Worm (Caenorhabditis elegans) whole organism, early embryonic: ENCODE measurements around the gene his-37.

ENCODE experiments used
- B0310.2 ChIP-seq: sonication (generic microtip); optimal IDR thresholded peaks from 2 replicates; lab custom pipeline; 2016; ENCODE audit warnings: mild to moderate bottlenecking, missing genetic modification characterization, missing compliant biosample characterization
- F13C5.2 ChIP-seq: sonication (generic microtip); optimal IDR thresholded peaks from 2 replicates; lab custom pipeline; 2017; ENCODE audit warnings: mild to moderate bottlenecking, missing genetic modification characterization, inconsistent platforms, missing compliant biosample characterization
- aly-1 ChIP-seq: sonication (generic microtip); optimal IDR thresholded peaks from 2 replicates; lab custom pipeline; 2016; ENCODE audit warnings: missing genetic modification characterization, missing compliant biosample characterization
- ama-1 ChIP-seq: fragments of 150-350 bp; optimal IDR thresholded peaks from 2 replicates; lab custom pipeline; 2014
- ceh-13 ChIP-seq: fragments of 200-800 bp; sonication (Bioruptor generic); optimal IDR thresholded peaks from 2 replicates; lab custom pipeline; 2018; ENCODE audit warnings: mild to moderate bottlenecking, missing genetic modification characterization, missing compliant biosample characterization
- ceh-36 ChIP-seq: sonication (generic microtip); optimal IDR thresholded peaks from 2 replicates; lab custom pipeline; 2016; ENCODE audit warnings: missing genetic modification characterization, inconsistent platforms, missing compliant biosample characterization
- ets-7 ChIP-seq: sonication (generic microtip); optimal IDR thresholded peaks from 2 replicates; lab custom pipeline; 2016; ENCODE audit warnings: missing genotype, missing genetic modification characterization, missing compliant biosample characterization
- flt-1 ChIP-seq: fragments of 200-800 bp; sonication (Bioruptor generic); IDR thresholded peaks from 2 replicates; pipeline ENCODE4 v1.3.6; 2022; ENCODE audit warnings: missing genetic modification characterization, missing compliant biosample characterization
- hmbx-1 ChIP-seq: sonication (generic microtip); optimal IDR thresholded peaks from 2 replicates; lab custom pipeline; 2016; ENCODE audit warnings: mild to moderate bottlenecking, missing genetic modification characterization, missing compliant biosample characterization
- hmg-4 ChIP-seq: fragments of 200-800 bp; sonication (Bioruptor generic); optimal IDR thresholded peaks from 2 replicates; lab custom pipeline; 2018; ENCODE audit warnings: mild to moderate bottlenecking, missing genetic modification characterization, missing compliant biosample characterization
- hnd-1 ChIP-seq: sonication (generic microtip); optimal IDR thresholded peaks from 2 replicates; lab custom pipeline; 2016; ENCODE audit warnings: missing genetic modification characterization, missing compliant biosample characterization
- pes-1 ChIP-seq: fragments of 200-800 bp; sonication (Bioruptor generic); IDR thresholded peaks from 2 replicates; pipeline ENCODE4 v1.3.6; 2022; ENCODE audit warnings: missing genetic modification reagents, missing genetic modification characterization, missing compliant biosample characterization
- scrt-1 ChIP-seq: fragments of 200-800 bp; sonication (Bioruptor generic); IDR thresholded peaks from 2 replicates; pipeline ENCODE4 v1.3.6; 2022; ENCODE audit warnings: missing genetic modification characterization, missing compliant biosample characterization
- sea-1 ChIP-seq: fragments of 200-800 bp; sonication (Bioruptor generic); conservative IDR thresholded peaks from 2 replicates; pipeline ENCODE4 v1.3.6; 2022; ENCODE audit warnings: missing genetic modification characterization, missing compliant biosample characterization
- tbx-11 ChIP-seq: fragments of 200-800 bp; sonication (Bioruptor generic); IDR thresholded peaks from 2 replicates; pipeline ENCODE4 v1.3.6; 2022; ENCODE audit warnings: missing genetic modification characterization, missing compliant biosample characterization
- tbx-37 ChIP-seq: fragments of 200-800 bp; sonication (Bioruptor generic); conservative IDR thresholded peaks from 2 replicates; pipeline ENCODE4 v1.3.6; 2022; ENCODE audit warnings: missing genetic modification reagents, missing genetic modification characterization, missing compliant biosample characterization
- tra-4 ChIP-seq: sonication (generic microtip); optimal IDR thresholded peaks from 2 replicates; lab custom pipeline; 2017; ENCODE audit warnings: missing genetic modification characterization, missing compliant biosample characterization

Gene his-37

DNA sequence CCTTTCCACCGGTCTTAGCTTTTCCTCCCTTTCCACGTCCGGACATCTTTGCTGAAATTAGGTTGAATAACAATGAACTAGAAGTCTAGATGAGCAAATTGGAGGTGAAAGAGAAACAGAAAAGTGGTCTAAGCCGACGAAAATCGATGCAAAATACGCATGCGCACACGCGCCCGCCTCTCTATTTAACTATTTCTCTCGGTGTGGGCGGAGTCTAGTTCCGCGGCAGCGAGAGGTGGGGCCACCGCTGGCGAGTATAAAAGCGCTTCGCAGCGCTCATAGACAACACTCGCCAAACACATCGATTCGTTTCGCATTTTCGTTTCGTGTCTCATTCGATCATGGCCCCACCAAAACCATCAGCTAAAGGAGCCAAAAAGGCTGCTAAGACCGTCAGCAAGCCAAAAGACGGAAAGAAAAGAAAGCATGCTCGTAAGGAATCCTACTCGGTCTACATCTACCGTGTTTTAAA, 1.6 kb upstream of the his-37 start, which contains the start of the genes his-35 and his-41:
Gene his-35 (minus strand): TSS at position 51 of the 472 bp plus-strand sequence.
Gene his-41 (plus strand): TSS at position 299 of the 472 bp plus-strand sequence.
- TF ChIP-seq pes-1 (GFP tag; lab: Robert Waterston, UW): no peak

DNA sequence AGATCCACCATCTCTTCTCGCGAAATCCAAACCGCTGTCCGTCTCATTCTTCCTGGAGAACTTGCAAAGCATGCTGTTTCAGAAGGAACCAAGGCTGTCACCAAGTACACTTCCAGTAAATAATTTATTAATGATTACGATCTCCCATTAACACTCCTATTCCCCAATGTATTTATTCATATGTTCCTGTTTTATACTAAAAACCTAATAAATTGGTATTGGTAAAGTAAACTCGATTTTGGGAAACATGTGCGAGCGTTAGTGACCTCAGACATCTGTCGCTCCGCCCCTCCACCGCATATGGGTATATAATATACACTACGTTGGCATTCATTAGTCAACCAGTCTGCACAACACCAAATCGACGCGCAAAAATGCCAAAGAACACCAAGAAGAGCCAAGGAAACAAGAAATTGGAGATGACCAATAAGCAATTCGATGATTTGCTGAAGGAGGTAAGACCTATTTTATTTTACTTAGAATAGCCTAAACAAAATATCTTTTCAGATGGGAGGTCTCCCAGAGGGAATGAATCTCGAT, 793 bp upstream of the his-37 start, which contains the start of gene C50F4.6:
Gene C50F4.6 (plus strand): TSS at position 51 of the 540 bp plus-strand sequence.
- TF ChIP-seq pes-1 (GFP tag; lab: Robert Waterston, UW) (peak; percentile 58), ets-7 (tag; lab: Kevin White, UChicago) (no peak), B0310.2 (tag; lab: Kevin White, UChicago) (no peak), tra-4 (tag; lab: Kevin White, UChicago) (no peak), F13C5.2 (tag; lab: Kevin White, UChicago) (no peak)

DNA sequence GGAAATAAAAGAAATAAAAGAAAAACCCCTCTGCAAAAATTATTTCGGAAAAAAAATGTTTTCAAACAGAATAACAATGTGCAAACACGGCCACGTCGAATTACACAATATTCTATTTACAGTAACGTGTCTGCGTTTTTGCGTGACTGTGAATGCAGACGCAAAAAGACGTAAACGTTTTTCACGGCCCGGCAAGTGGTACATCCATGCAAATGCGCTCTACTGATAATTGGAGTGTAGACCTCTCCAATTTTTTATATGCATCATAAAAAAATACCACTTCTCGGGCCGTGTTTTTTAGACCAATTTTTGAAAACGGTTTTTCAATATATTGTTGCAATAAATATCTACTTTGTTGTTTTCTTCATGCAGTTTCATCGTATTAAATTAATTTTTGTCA, 2.6 kb downstream of the his-37 start, which contains the start of gene nstp-10:
Gene nstp-10 (minus strand): TSS at position 378 of the 400 bp plus-strand sequence.
- TF ChIP-seq ceh-36 (tag; lab: Kevin White, UChicago): no peak
- no peak for TF ChIP-seq scrt-1 (GFP tag; lab: Robert Waterston, UW)
- TF ChIP-seq ets-7 (tag; lab: Kevin White, UChicago): no peak
- no peak for TF ChIP-seq tra-4 (tag; lab: Kevin White, UChicago)
- no peak for TF ChIP-seq tbx-11 (GFP tag; lab: Robert Waterston, UW)
- TF ChIP-seq tbx-37 (GFP tag; lab: Robert Waterston, UW): no peak
- TF ChIP-seq B0310.2 (tag; lab: Kevin White, UChicago): no peak
- no peak for TF ChIP-seq pes-1 (GFP tag; lab: Robert Waterston, UW)
- TF ChIP-seq ceh-13 (GFP tag; lab: Kevin White, UChicago): no peak
- TF ChIP-seq aly-1 (tag; lab: Kevin White, UChicago): no peak
- no peak for TF ChIP-seq flt-1 (GFP tag; lab: Robert Waterston, UW)
- TF ChIP-seq hmg-4: no peak
- no peak for TF ChIP-seq hmbx-1
- no peak for TF ChIP-seq F13C5.2 (tag; lab: Kevin White, UChicago)

DNA sequence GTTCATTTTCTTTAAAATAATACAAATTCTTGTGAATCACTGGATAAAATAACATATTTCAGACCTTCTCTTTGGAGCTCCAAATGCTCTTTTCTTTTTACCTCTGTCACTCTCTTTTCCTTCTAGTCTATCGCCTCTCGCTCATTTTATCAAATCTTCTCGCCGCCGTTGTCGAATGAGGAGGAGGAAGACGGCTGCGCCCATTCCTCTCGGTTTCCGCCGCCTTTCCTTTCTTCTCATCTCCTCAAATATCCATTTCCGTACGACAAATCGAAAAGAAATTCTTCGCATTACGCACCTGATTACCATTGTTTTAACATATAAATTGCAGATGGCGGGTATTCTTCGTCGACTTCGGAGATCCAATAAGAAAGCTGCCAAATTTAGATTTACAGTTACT, 3.4 kb downstream of the his-37 start, which contains the start of gene ehbp-1:
Gene ehbp-1 (plus strand): TSS at position 332 of the 400 bp plus-strand sequence.
- no peak for TF ChIP-seq ceh-36 (tag; lab: Kevin White, UChicago)
- no peak for TF ChIP-seq tbx-11 (GFP tag; lab: Robert Waterston, UW)
- no peak for TF ChIP-seq hnd-1

DNA sequence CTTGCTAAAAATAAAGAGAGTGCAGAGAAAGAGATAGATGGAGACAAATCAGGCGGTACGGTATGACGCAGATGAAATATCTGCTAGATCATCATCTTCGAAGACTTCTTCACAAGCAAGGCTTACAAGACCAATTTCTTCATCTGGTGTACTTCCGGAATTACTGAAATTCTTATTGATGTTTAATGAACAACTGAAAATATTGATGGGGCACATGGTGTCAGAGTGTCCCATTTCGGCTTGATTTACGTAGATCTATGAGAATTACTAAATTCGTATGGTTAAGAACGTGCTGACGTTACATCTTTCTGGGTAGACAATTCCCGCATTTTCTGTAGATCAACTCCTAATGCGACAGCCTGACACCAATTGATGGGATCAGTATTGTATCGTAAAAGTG, 9.8 kb downstream of the his-37 start:
- no peak for TF ChIP-seq ceh-36 (tag; lab: Kevin White, UChicago)
- TF ChIP-seq sea-1 (GFP tag; lab: Robert Waterston, UW): no peak
- TF ChIP-seq hmbx-1: no peak
- no peak for TF ChIP-seq tra-4 (tag; lab: Kevin White, UChicago)

DNA sequence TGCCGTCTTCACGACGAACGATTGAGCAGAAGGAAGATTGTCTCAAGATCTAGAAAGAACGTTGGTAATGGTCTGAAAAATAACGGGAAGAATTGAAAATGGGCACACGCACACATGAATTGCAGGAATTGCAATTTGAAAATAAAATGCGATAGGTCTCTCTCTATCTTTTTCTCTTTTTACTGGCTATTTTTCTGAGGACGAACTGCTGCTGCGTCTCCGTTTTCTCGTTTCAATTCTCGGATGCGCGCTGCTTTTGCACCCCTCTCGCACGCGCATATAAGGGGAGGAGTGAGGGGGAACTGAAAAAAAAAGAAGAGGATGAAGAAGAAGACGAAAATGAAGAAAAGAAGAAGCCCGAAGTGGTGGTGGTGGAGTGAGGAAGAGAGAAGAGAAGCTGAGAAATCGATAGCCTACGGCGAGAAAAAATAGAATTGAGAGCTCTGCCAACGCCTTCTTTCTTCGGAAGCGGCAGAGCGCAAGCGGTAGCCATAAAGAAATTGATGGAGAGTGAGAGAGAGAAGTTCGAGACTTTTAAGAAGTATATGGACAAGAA, 14.8 kb downstream of the his-37 start, which contains the start of gene rgef-1:
Gene rgef-1 (minus strand): TSS at position 51 of the 556 bp plus-strand sequence.
- no peak for TF ChIP-seq sea-1 (GFP tag; lab: Robert Waterston, UW)
- TF ChIP-seq hmbx-1: no peak
- TF ChIP-seq tra-4 (tag; lab: Kevin White, UChicago): no peak
- no peak for TF ChIP-seq hnd-1
- no peak for TF ChIP-seq B0310.2 (tag; lab: Kevin White, UChicago)
- TF ChIP-seq pes-1 (GFP tag; lab: Robert Waterston, UW): no peak
- TF ChIP-seq tbx-11 (GFP tag; lab: Robert Waterston, UW): no peak
- TF ChIP-seq tbx-37 (GFP tag; lab: Robert Waterston, UW): no peak
- no peak for TF ChIP-seq hmg-4
- TF ChIP-seq flt-1 (GFP tag; lab: Robert Waterston, UW): no peak
- TF ChIP-seq scrt-1 (GFP tag; lab: Robert Waterston, UW): no peak
- no peak for TF ChIP-seq ceh-13 (GFP tag; lab: Kevin White, UChicago)
- TF ChIP-seq ceh-36 (tag; lab: Kevin White, UChicago): no peak
- TF ChIP-seq ets-7 (tag; lab: Kevin White, UChicago): no peak
- TF ChIP-seq F13C5.2 (tag; lab: Kevin White, UChicago): no peak
- TF ChIP-seq aly-1 (tag; lab: Kevin White, UChicago): no peak
- no peak for TF ChIP-seq ama-1 (lab: Kevin White, UChicago)

DNA sequence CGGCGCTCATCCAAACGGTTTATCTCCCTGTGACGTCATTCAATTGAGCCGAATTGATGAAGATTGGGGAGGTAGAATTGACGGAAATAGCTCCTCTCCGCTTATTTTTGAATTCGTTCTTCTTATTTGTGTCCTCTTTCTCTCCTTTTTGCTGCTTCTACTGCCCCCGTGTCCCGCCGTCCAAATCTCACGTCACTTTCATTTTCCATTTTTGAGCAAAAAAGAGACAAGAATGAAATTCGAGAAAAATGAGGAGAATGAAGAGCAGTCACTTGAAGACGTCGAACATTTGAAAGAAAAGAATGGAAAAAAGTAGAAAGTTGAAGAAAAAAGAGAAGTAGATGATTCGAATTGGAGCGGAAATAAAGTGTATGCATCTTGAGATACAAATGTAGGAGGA, 16.7 kb downstream of the his-37 start:
- TF ChIP-seq ceh-13 (GFP tag; lab: Kevin White, UChicago) (no peak), pes-1 (GFP tag; lab: Robert Waterston, UW) (no peak), scrt-1 (GFP tag; lab: Robert Waterston, UW) (no peak), F13C5.2 (tag; lab: Kevin White, UChicago) (no peak), sea-1 (GFP tag; lab: Robert Waterston, UW) (no peak), aly-1 (tag; lab: Kevin White, UChicago) (no peak), tbx-11 (GFP tag; lab: Robert Waterston, UW) (no peak), ets-7 (tag; lab: Kevin White, UChicago) (no peak), B0310.2 (tag; lab: Kevin White, UChicago) (no peak), ceh-36 (tag; lab: Kevin White, UChicago) (no peak), hnd-1 (no peak), ama-1 (lab: Kevin White, UChicago) (no peak), flt-1 (GFP tag; lab: Robert Waterston, UW) (no peak), tra-4 (tag; lab: Kevin White, UChicago) (no peak), hmg-4 (no peak), hmbx-1 (no peak), tbx-37 (GFP tag; lab: Robert Waterston, UW) (no peak)
